Worm (Caenorhabditis elegans): ENCODE measurements around the gene H12I13.6.

H12I13.6 gene

DNA sequence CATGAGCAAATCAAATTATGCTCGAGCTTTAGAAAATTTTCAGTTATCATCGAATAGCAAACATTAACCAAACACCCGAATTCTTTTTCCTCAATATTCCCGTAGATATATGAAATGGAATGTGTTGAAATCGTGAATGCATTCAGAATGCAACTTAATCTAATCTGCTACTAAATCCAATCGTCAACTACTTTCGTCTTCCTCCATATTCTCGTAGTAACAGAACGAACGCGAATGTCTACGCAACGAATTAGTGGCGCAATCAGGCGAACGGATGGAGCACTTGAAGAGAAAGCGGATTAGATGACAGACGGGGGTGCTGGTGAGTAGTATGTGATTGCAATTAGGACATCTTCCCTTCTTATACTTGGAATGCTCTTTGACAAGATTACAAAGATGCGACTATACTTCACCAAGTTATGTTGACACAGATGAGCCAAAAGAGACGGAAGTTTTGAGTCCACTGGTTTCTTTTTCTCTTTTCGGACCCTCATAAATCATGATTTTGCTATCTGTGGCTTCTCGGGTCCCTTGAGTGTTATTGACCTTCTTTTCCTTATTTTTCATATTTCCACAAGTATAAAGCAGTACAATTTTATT lies 36.2 kb downstream of the H12I13.6 start:
- TF ChIP-seq ceh-9 (tag; optimal IDR thresholded peaks at IDR 0.05): no peak
- TF ChIP-seq ama-1 (optimal IDR thresholded peaks at IDR 0.05): no peak
- no peak for TF ChIP-seq elt-1 (tag; optimal IDR thresholded peaks at IDR 0.05)
- no peak for TF ChIP-seq ztf-4 (tag; optimal IDR thresholded peaks at IDR 0.05)
- TF ChIP-seq sea-2 (GFP tag; optimal IDR thresholded peaks at IDR 0.05): no peak
- no peak for TF ChIP-seq mdl-1 (tag; optimal IDR thresholded peaks at IDR 0.05)
- no peak for TF ChIP-seq nhr-77 (tag; optimal IDR thresholded peaks at IDR 0.05)
- TF ChIP-seq pqm-1 (tag; optimal IDR thresholded peaks at IDR 0.05): no peak
- TF ChIP-seq fkh-2 (tag; optimal IDR thresholded peaks at IDR 0.05): no peak
- TF ChIP-seq fos-1 (tag; optimal IDR thresholded peaks at IDR 0.05): no peak
- TF ChIP-seq snpc-4 (tag; optimal IDR thresholded peaks at IDR 0.05): no peak

ce11 chrII:6115283-6115682 lies 37.6 kb downstream of the H12I13.6 start:
- TF ChIP-seq ama-1 (optimal IDR thresholded peaks at IDR 0.05) (no peak), hmg-11 (tag; optimal IDR thresholded peaks at IDR 0.05) (no peak), ceh-82 (tag; optimal IDR thresholded peaks at IDR 0.05) (no peak), egl-27 (tag; optimal IDR thresholded peaks at IDR 0.05) (no peak)

DNA sequence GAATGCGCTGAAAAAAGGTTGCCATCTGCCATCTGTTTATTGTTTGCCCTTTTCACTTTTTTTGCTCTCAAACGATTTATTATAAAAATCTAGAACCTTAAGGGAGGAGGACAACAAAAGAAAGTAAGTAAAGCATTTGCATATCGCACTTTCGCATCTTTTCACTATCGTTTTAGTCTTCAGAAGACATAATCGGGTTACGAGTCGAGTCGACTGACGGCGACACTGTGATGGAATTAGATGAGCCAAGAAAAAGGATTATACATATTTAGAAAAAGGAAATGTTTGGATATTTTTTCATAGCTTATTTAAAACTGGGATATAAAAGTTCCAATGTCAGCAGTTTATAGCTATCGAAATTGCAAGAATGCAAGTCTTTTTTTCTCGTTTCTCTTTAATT lies 39.0 kb downstream of the H12I13.6 start:
- TF ChIP-seq skn-1 (tag; optimal IDR thresholded peaks at IDR 0.05) (no peak), zag-1 (tag; optimal IDR thresholded peaks at IDR 0.05) (no peak), ceh-28 (tag; optimal IDR thresholded peaks at IDR 0.05) (no peak), tbx-2 (tag; optimal IDR thresholded peaks at IDR 0.05) (no peak)

- TF ChIP-seq nfya-1 (tag; optimal IDR thresholded peaks at IDR 0.05; ENCODE audit: insufficient read depth) (no peak), lin-15B (tag; optimal IDR thresholded peaks at IDR 0.05) (no peak), nhr-23 (tag; optimal IDR thresholded peaks at IDR 0.05) (no peak), skn-1 (tag; optimal IDR thresholded peaks at IDR 0.05) (no peak), nhr-76 (tag; optimal IDR thresholded peaks at IDR 0.05) (no peak), mml-1 (tag; optimal IDR thresholded peaks at IDR 0.05) (no peak), unc-62 (GFP tag; optimal IDR thresholded peaks at IDR 0.05) (no peak), ceh-16 (tag; optimal IDR thresholded peaks at IDR 0.05) (no peak), daf-12 (tag; optimal IDR thresholded peaks at IDR 0.05) (no peak), ceh-9 (tag; optimal IDR thresholded peaks at IDR 0.05) (no peak), fkh-2 (tag; optimal IDR thresholded peaks at IDR 0.05) (no peak), lin-39 (tag; optimal IDR thresholded peaks at IDR 0.05) (no peak), nhr-11 (tag; optimal IDR thresholded peaks at IDR 0.05) (no peak), nhr-77 (tag; optimal IDR thresholded peaks at IDR 0.05) (no peak)
Measured at ce11 chrII:6118163-6118562, 40.5 kb downstream of the H12I13.6 start, which contains the start of gene C29H12.6. Gene C29H12.6, minus strand, starts transcription at chrII:6118263.

ce11 chrII:6120548-6120947 lies 42.8 kb downstream of the H12I13.6 start:
- TF ChIP-seq aly-2 (tag; optimal IDR thresholded peaks at IDR 0.05): no peak
- no peak for TF ChIP-seq egl-5 (tag; optimal IDR thresholded peaks at IDR 0.05)
- no peak for TF ChIP-seq lin-39 (tag; optimal IDR thresholded peaks at IDR 0.05)
- no peak for TF ChIP-seq unc-62 (GFP tag; optimal IDR thresholded peaks at IDR 0.05)
- no peak for TF ChIP-seq fkh-10 (GFP tag; optimal IDR thresholded peaks at IDR 0.05)
- TF ChIP-seq mml-1 (tag; optimal IDR thresholded peaks at IDR 0.05): no peak
- no peak for TF ChIP-seq sea-2 (GFP tag; optimal IDR thresholded peaks at IDR 0.05)
- TF ChIP-seq fos-1 (tag; optimal IDR thresholded peaks at IDR 0.05): no peak
- no peak for TF ChIP-seq pha-4 (tag; optimal IDR thresholded peaks at IDR 0.05)
- TF ChIP-seq lsy-12 (tag; optimal IDR thresholded peaks at IDR 0.05): no peak
- TF ChIP-seq zag-1 (tag; optimal IDR thresholded peaks at IDR 0.05): no peak
- no peak for TF ChIP-seq hmg-11 (tag; optimal IDR thresholded peaks at IDR 0.05)
